Worm (Caenorhabditis elegans) whole organism, L2 larva: ENCODE data around the gene W04G3.13.

Source experiments
- C34F6.9 ChIP-seq: fragments of 150-350 bp; optimal IDR thresholded peaks from 2 replicates; lab custom pipeline; 2014; ENCODE audit warnings: missing biosample characterization, missing genetic modification characterization
- F13H6.1 ChIP-seq: sonication (generic microtip); optimal IDR thresholded peaks from 2 replicates; lab custom pipeline; 2016; ENCODE audit warnings: missing genetic modification characterization, missing compliant biosample characterization
- R02D3.7 ChIP-seq: fragments of 150-350 bp; optimal IDR thresholded peaks from 2 replicates; lab custom pipeline; 2014; ENCODE audit warnings: missing biosample characterization, missing genetic modification characterization
- Y55F3AM.14 ChIP-seq: fragments of 200-800 bp; sonication (Bioruptor generic); optimal IDR thresholded peaks from 2 replicates; lab custom pipeline; 2018; ENCODE audit warnings: mild to moderate bottlenecking, missing genetic modification characterization, missing compliant biosample characterization
- ZK546.5 ChIP-seq: sonication (generic microtip); optimal IDR thresholded peaks from 2 replicates; lab custom pipeline; 2017; ENCODE audit warnings: missing biosample characterization, missing genetic modification characterization
- alr-1 ChIP-seq: fragments of 150-350 bp; optimal IDR thresholded peaks from 2 replicates; lab custom pipeline; 2014; ENCODE audit warnings: missing biosample characterization, missing genetic modification characterization
- aly-2 ChIP-seq: fragments of 150-350 bp; optimal IDR thresholded peaks from 2 replicates; lab custom pipeline; 2014; ENCODE audit warnings: missing biosample characterization, missing genetic modification characterization
- ama-1 ChIP-seq: fragments of 150-350 bp; optimal IDR thresholded peaks from 2 replicates; lab custom pipeline; 2018; ENCODE audit warnings: inconsistent platforms
- blmp-1 ChIP-seq: sonication (generic microtip); optimal IDR thresholded peaks from 2 replicates; lab custom pipeline; 2017; ENCODE audit warnings: missing genetic modification characterization, mild to moderate bottlenecking, missing compliant biosample characterization, antibody characterized with exemption, moderate library complexity; ENCODE audit not compliant: insufficient read depth
- ceh-16 ChIP-seq: fragments of 150-350 bp; optimal IDR thresholded peaks from 2 replicates; lab custom pipeline; 2014; ENCODE audit warnings: missing biosample characterization, missing genetic modification characterization
- ceh-82 ChIP-seq: fragments of 150-350 bp; optimal IDR thresholded peaks from 2 replicates; lab custom pipeline; 2014; ENCODE audit warnings: missing biosample characterization, missing genetic modification characterization
- crh-2 ChIP-seq: sonication (generic microtip); optimal IDR thresholded peaks from 2 replicates; lab custom pipeline; 2017; ENCODE audit warnings: missing biosample characterization, missing genetic modification characterization
- dmd-4 ChIP-seq: sonication (generic microtip); optimal IDR thresholded peaks from 2 replicates; lab custom pipeline; 2017; ENCODE audit warnings: missing biosample characterization, missing genetic modification characterization
- egl-27 ChIP-seq: sonication (generic microtip); optimal IDR thresholded peaks from 3 replicates; lab custom pipeline; 2017; ENCODE audit warnings: missing biosample characterization, missing genetic modification reagents, missing genetic modification characterization
- elt-1 ChIP-seq: fragments of 150-350 bp; optimal IDR thresholded peaks from 2 replicates; lab custom pipeline; 2014; ENCODE audit warnings: missing biosample characterization, missing genetic modification characterization
- elt-3 ChIP-seq: sonication (generic microtip); optimal IDR thresholded peaks from 2 replicates; lab custom pipeline; 2017; ENCODE audit warnings: missing biosample characterization, missing genetic modification characterization
- fos-1 ChIP-seq: fragments of 150-350 bp; optimal IDR thresholded peaks from 2 replicates; lab custom pipeline; 2014; ENCODE audit warnings: missing biosample characterization, missing genetic modification characterization
- gmeb-1 ChIP-seq: fragments of 150-350 bp; optimal IDR thresholded peaks from 2 replicates; lab custom pipeline; 2014; ENCODE audit warnings: missing biosample characterization, missing genetic modification characterization
- lin-11 ChIP-seq: fragments of 150-350 bp; sonication (generic microtip); optimal IDR thresholded peaks from 2 replicates; lab custom pipeline; 2014; ENCODE audit warnings: missing biosample characterization, missing genetic modification characterization, inconsistent platforms, mixed read lengths
- lin-13 ChIP-seq: fragments of 150-350 bp; optimal IDR thresholded peaks from 2 replicates; lab custom pipeline; 2014; ENCODE audit warnings: missing biosample characterization, missing genetic modification reagents, missing genetic modification characterization
- lin-39 ChIP-seq: fragments of 150-350 bp; optimal IDR thresholded peaks from 2 replicates; lab custom pipeline; 2014; ENCODE audit warnings: missing biosample characterization, missing genetic modification reagents, missing genetic modification characterization
- lsy-2 ChIP-seq, 2 experiments: fragments of 150-350 bp in 1 of 2; sonication (generic microtip) in 1 of 2; optimal IDR thresholded peaks; 2 replicates each; lab custom pipeline; 2014 to 2017; ENCODE audit warnings: missing biosample characterization in 2 of 2, missing genetic modification characterization in 2 of 2
- mab-5 ChIP-seq: fragments of 150-350 bp; optimal IDR thresholded peaks from 2 replicates; lab custom pipeline; 2014; ENCODE audit warnings: missing biosample characterization, missing genetic modification characterization
- mbf-1 ChIP-seq: sonication (generic microtip); optimal IDR thresholded peaks from 2 replicates; lab custom pipeline; 2017; ENCODE audit warnings: missing biosample characterization, missing genetic modification characterization
- mdl-1 ChIP-seq, 2 experiments: fragments of 150-350 bp in 1 of 2; sonication (generic microtip) in 1 of 2; optimal IDR thresholded peaks; 2 replicates each; lab custom pipeline; 2017; ENCODE audit warnings: missing biosample characterization in 2 of 2, missing genetic modification characterization in 2 of 2
- nhr-10 ChIP-seq: sonication (generic microtip); optimal IDR thresholded peaks from 2 replicates; lab custom pipeline; 2017; ENCODE audit warnings: missing biosample characterization, missing genetic modification characterization
- nhr-11 ChIP-seq: fragments of 150-350 bp; optimal IDR thresholded peaks from 2 replicates; lab custom pipeline; 2014; ENCODE audit warnings: missing biosample characterization, missing genetic modification characterization
- nhr-12 ChIP-seq: fragments of 150-350 bp; optimal IDR thresholded peaks from 2 replicates; lab custom pipeline; 2014; ENCODE audit warnings: missing biosample characterization, missing genetic modification characterization
- nhr-129 ChIP-seq: fragments of 150-350 bp; optimal IDR thresholded peaks from 2 replicates; lab custom pipeline; 2014; ENCODE audit warnings: missing biosample characterization, missing genetic modification characterization
- nhr-21 ChIP-seq: fragments of 150-350 bp; optimal IDR thresholded peaks from 2 replicates; lab custom pipeline; 2014; ENCODE audit warnings: missing biosample characterization, missing genetic modification characterization
- nhr-237 ChIP-seq: fragments of 150-350 bp; optimal IDR thresholded peaks from 2 replicates; lab custom pipeline; 2014; ENCODE audit warnings: missing biosample characterization, missing genetic modification characterization
- nhr-25 ChIP-seq: fragments of 150-350 bp; sonication (generic microtip); optimal IDR thresholded peaks from 3 replicates; lab custom pipeline; 2014; ENCODE audit warnings: missing biosample characterization, missing genetic modification characterization
- nhr-6 ChIP-seq: fragments of 150-350 bp; optimal IDR thresholded peaks from 2 replicates; lab custom pipeline; 2014; ENCODE audit warnings: missing biosample characterization, missing genetic modification characterization
- nhr-77 ChIP-seq: fragments of 150-350 bp; optimal IDR thresholded peaks from 2 replicates; lab custom pipeline; 2014; ENCODE audit warnings: missing biosample characterization, missing genetic modification characterization
- peb-1 ChIP-seq: fragments of 150-350 bp; optimal IDR thresholded peaks from 2 replicates; lab custom pipeline; 2014; ENCODE audit warnings: missing biosample characterization, missing genetic modification characterization
- sem-4 ChIP-seq: fragments of 150-350 bp; optimal IDR thresholded peaks from 2 replicates; lab custom pipeline; 2014; ENCODE audit warnings: missing biosample characterization, missing genetic modification reagents, missing genetic modification characterization
- skn-1 ChIP-seq: sonication (generic microtip); optimal IDR thresholded peaks from 2 replicates; lab custom pipeline; 2017; ENCODE audit warnings: missing biosample characterization, missing genetic modification characterization
- sma-9 ChIP-seq, 2 experiments: fragments of 150-350 bp in 1 of 2; sonication (generic microtip) in 1 of 2; optimal IDR thresholded peaks; 2 replicates each; lab custom pipeline; 2014 to 2016; ENCODE audit warnings: missing genetic modification characterization in 2 of 2, mild to moderate bottlenecking in 1 of 2, missing biosample characterization in 1 of 2, missing compliant biosample characterization in 1 of 2, missing genetic modification reagents in 1 of 2, moderate library complexity in 1 of 2
- snpc-4 ChIP-seq: fragments of 150-350 bp; optimal IDR thresholded peaks from 2 replicates; lab custom pipeline; 2014; ENCODE audit warnings: missing biosample characterization, missing genetic modification characterization
- unc-39 ChIP-seq: fragments of 150-350 bp; optimal IDR thresholded peaks from 2 replicates; lab custom pipeline; 2014; ENCODE audit warnings: missing biosample characterization, missing genetic modification characterization
- unc-55 ChIP-seq: fragments of 150-350 bp; sonication (generic microtip); optimal IDR thresholded peaks from 3 replicates; lab custom pipeline; 2014; ENCODE audit warnings: missing biosample characterization, missing genetic modification reagents, missing genetic modification characterization
- unc-62 ChIP-seq: fragments of 150-350 bp; optimal IDR thresholded peaks from 2 replicates; lab custom pipeline; 2014; ENCODE audit warnings: missing biosample characterization, missing genetic modification reagents, missing genetic modification characterization
- zag-1 ChIP-seq: fragments of 150-350 bp; optimal IDR thresholded peaks from 2 replicates; lab custom pipeline; 2014; ENCODE audit warnings: missing biosample characterization, missing genetic modification characterization
- ztf-1 ChIP-seq: fragments of 200-800 bp; sonication (Bioruptor generic); conservative IDR thresholded peaks from 2 replicates; pipeline ENCODE4 v1.3.6; 2022; ENCODE audit warnings: missing genetic modification characterization, missing compliant biosample characterization
- ztf-11 ChIP-seq: sonication (generic microtip); optimal IDR thresholded peaks from 2 replicates; lab custom pipeline; 2017; ENCODE audit warnings: missing biosample characterization, missing genetic modification characterization
- ztf-4 ChIP-seq: fragments of 150-350 bp; optimal IDR thresholded peaks from 2 replicates; lab custom pipeline; 2014; ENCODE audit warnings: missing biosample characterization, missing genetic modification characterization

The W04G3.13 gene

DNA sequence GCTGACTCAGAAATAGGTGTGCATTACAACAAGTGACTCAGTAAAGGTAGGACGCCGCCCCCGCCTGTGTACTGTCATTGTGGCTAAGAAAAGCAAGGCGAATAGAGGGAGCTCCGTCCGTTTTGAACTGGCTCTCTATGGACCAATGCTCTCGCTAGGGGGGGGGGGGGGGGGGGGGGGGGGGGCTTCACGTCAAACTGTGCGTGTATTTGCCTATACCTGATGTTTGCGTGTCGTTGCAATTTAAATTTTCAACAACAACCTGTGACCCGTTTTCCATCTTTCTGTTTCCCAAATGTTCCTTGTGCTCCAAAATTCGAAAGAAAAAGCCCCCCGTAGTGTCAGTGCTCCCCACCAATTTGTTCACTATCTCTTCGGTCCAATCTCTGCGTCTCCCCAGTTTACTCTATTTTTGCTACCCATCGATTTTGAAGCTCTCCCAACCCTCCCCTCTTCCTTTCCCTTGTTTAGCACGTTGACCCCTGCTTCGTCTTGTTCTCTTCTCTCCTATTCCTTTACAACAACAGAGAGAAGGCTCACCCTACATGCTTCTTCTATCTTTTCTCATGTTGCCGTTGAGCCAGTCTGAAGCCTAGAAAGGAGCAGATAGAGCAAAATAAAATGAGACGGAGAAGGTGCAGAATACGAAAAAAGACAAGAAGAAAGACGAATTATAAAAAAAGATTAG is 45.0 kb downstream of the W04G3.13 start:
- TF ChIP-seq unc-39 (no peak), alr-1 (tag; lab: Kevin White, UChicago) (no peak), blmp-1 (tag; lab: Kevin White, UChicago) (no peak), lin-39 (no peak), F13H6.1 (peak; percentile 60), mbf-1 (tag; lab: Kevin White, UChicago) (no peak), peb-1 (tag; lab: Kevin White, UChicago) (no peak), elt-1 (no peak), nhr-12 (tag; lab: Kevin White, UChicago) (no peak), egl-27 (peak; percentile 34), nhr-77 (no peak), aly-2 (tag; lab: Kevin White, UChicago) (no peak), nhr-25 (tag; lab: Kevin White, UChicago) (no peak), snpc-4 (tag; lab: Kevin White, UChicago) (no peak), unc-62 (GFP tag; lab: Kevin White, UChicago) (no peak), lin-13 (GFP tag; lab: Kevin White, UChicago) (peak; percentile 0), nhr-10 (no peak), ztf-1 (GFP tag; lab: Robert Waterston, UW) (no peak), nhr-21 (no peak), mab-5 (tag; lab: Kevin White, UChicago) (peak; percentile 50), nhr-6 (tag; lab: Kevin White, UChicago) (no peak), sem-4 (tag; lab: Kevin White, UChicago) (peak; percentile 25), nhr-129 (tag; lab: Kevin White, UChicago) (peak; percentile 63), Y55F3AM.14 (peak; percentile 24), skn-1 (tag; lab: Kevin White, UChicago) (no peak), dmd-4 (no peak), gmeb-1 (tag; lab: Kevin White, UChicago) (no peak), C34F6.9 (tag; lab: Kevin White, UChicago) (peak; percentile 63), mdl-1 (tag; optimal IDR thresholded peaks at IDR 0.05; lab: Kevin White, UChicago) (no peak), lsy-2 (tag; optimal IDR thresholded peaks at IDR 0.05; lab: Kevin White, UChicago) (peak in 1 of 2 experiments; percentile 42), zag-1 (tag; lab: Kevin White, UChicago) (no peak), ceh-16 (tag; lab: Kevin White, UChicago) (no peak), unc-55 (GFP tag; lab: Kevin White, UChicago) (peak; percentile 6), nhr-11 (tag; lab: Kevin White, UChicago) (no peak), sma-9 (GFP tag; optimal IDR thresholded peaks at IDR 0.05; lab: Kevin White, UChicago) (peak; percentile 29), sma-9 (tag; optimal IDR thresholded peaks at IDR 0.05; lab: Kevin White, UChicago) (no peak), ZK546.5 (tag; lab: Kevin White, UChicago) (no peak), R02D3.7 (no peak), ztf-11 (tag; lab: Kevin White, UChicago) (no peak), ceh-82 (no peak), ama-1 (lab: Kevin White, UChicago) (no peak), nhr-237 (tag; lab: Kevin White, UChicago) (no peak), lin-11 (tag; lab: Kevin White, UChicago) (no peak), crh-2 (peak; percentile 68), fos-1 (tag; lab: Kevin White, UChicago) (no peak), ztf-4 (tag; lab: Kevin White, UChicago) (no peak), elt-3 (tag; lab: Kevin White, UChicago) (no peak)
- TF ChIP-seq, all 48 proteins: peak for 12
